Fruit fly (Drosophila melanogaster): ENCODE data around the gene AsnS.

AsnS gene

DNA sequence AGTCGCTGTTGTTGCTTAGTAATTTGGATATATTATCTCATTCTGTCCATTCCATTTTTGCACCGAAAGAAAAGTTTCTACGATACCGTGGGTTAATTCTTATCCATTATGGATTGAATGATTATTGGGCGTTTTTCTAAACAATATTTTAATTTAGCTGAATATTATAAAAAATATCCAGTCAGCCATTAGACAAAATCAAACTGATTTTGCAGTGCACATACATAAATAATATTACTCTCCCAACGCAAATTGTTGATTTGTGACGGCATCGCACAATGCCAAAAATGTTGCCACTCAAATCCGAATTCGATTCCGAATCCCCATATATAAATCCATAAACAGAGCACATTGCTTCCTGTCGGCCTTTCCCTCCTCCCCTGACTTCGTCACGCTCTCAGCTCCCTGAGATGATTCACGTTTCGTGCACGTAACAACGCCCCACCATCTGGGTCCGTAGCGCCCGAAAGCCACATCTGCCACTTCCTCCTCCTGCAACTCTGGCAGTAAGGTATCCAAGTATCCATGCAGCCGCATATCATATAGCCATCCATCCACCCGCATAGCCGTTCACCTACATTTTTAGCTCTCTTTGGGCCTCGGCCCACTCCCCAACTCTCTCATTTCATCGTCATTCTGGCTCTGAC is 4.1 kb downstream of the AsnS start (continued):
- no peak for TF ChIP-seq nom (GFP tag; optimal IDR thresholded peaks at IDR 0.05)
- TF ChIP-seq Ptx1 (GFP tag; IDR thresholded peaks at IDR 0.05), result peak; percentile 80
- no peak for TF ChIP-seq ERR (GFP tag; optimal IDR thresholded peaks at IDR 0.05)
- no peak for TF ChIP-seq unpg (GFP tag; optimal IDR thresholded peaks at IDR 0.05)
- no peak for TF ChIP-seq z (GFP tag; IDR thresholded peaks at IDR 0.05)
- no peak for TF ChIP-seq CG5953 (GFP tag; IDR thresholded peaks at IDR 0.05)
- TF ChIP-seq CG11560 (tag; IDR thresholded peaks at IDR 0.05), result peak; percentile 68; the same call in 2 of the 3 replicates
- no peak for TF ChIP-seq Ets65A (GFP tag)
- TF ChIP-seq repo (GFP tag; optimal IDR thresholded peaks at IDR 0.05), result no peak
- no peak for TF ChIP-seq CG4707 (GFP tag; optimal IDR thresholded peaks at IDR 0.05)
- peak; percentile 40 for TF ChIP-seq schlank (tag; optimal IDR thresholded peaks at IDR 0.05)
- TF ChIP-seq pfk (GFP tag; optimal IDR thresholded peaks at IDR 0.05), result no peak
- TF ChIP-seq CG6683 (GFP tag; optimal IDR thresholded peaks at IDR 0.05), result peak; percentile 36
- no peak for TF ChIP-seq CG14860 (GFP tag; IDR thresholded peaks at IDR 0.05; ENCODE audit: partially characterized antibody)
- no peak for TF ChIP-seq CG5245 (GFP tag; optimal IDR thresholded peaks at IDR 0.05)
- no peak for TF ChIP-seq dan (GFP tag; IDR thresholded peaks at IDR 0.05)
- TF ChIP-seq Gug (GFP tag; IDR thresholded peaks at IDR 0.05), result peak; percentile 68; the same call in 2 of the 4 replicates
- 0 out of 3 replicates have a peak, but pooled peaks have one; percentile 14 for TF ChIP-seq H15 (GFP tag; IDR thresholded peaks at IDR 0.05)
- peak; percentile 88 for TF ChIP-seq CG9932 (GFP tag; IDR thresholded peaks at IDR 0.05)
- no peak for TF ChIP-seq inv (GFP tag; IDR thresholded peaks at IDR 0.05; ENCODE audit: partially characterized antibody)
- peak; percentile 73 for TF ChIP-seq CG12659 (GFP tag; optimal IDR thresholded peaks at IDR 0.05)
- peak; percentile 31 for TF ChIP-seq CG16815 (GFP tag; optimal IDR thresholded peaks at IDR 0.05)
- TF ChIP-seq Meics (GFP tag; optimal IDR thresholded peaks at IDR 0.05), result peak; percentile 84
- TF ChIP-seq bigmax (GFP tag; optimal IDR thresholded peaks at IDR 0.05), result no peak
- TF ChIP-seq CG2202 (tag; optimal IDR thresholded peaks at IDR 0.05), result no peak
- no peak for TF ChIP-seq CG7987 (GFP tag; optimal IDR thresholded peaks at IDR 0.05)
- TF ChIP-seq CG16779 (GFP tag; IDR thresholded peaks at IDR 0.05), result 0 out of 2 replicates have a peak, but pooled peaks have one; percentile 20
- peak; percentile 4 for TF ChIP-seq Nf-YC (tag; optimal IDR thresholded peaks at IDR 0.05)
- TF ChIP-seq gro (GFP tag; optimal IDR thresholded peaks at IDR 0.05), result peak; percentile 30
- no peak for TF ChIP-seq vnd (GFP tag; IDR thresholded peaks at IDR 0.05; ENCODE audit: partially characterized antibody)
- no peak for TF ChIP-seq CG10543 (GFP tag; optimal IDR thresholded peaks at IDR 0.05)
- TF ChIP-seq hkb (optimal IDR thresholded peaks at IDR 0.05), result no peak
- peak; percentile 66 for TF ChIP-seq hkb (GFP tag; IDR thresholded peaks at IDR 0.05)
- TF ChIP-seq pb (GFP tag; optimal IDR thresholded peaks at IDR 0.05), result no peak
- TF ChIP-seq CG17385 (GFP tag; optimal IDR thresholded peaks at IDR 0.05), result no peak
- TF ChIP-seq salm (tag; optimal IDR thresholded peaks at IDR 0.05), result no peak
- TF ChIP-seq CG2678 (tag; optimal IDR thresholded peaks at IDR 0.05), result peak; percentile 81
- no peak for TF ChIP-seq CG13287 (GFP tag; IDR thresholded peaks at IDR 0.05; ENCODE audit: partially characterized antibody)
- TF ChIP-seq Dip2 (GFP tag; IDR thresholded peaks at IDR 0.05), result no peak
- TF ChIP-seq bab2 (GFP tag; optimal IDR thresholded peaks at IDR 0.05), result peak; percentile 49
- TF ChIP-seq CG4328 (GFP tag; optimal IDR thresholded peaks at IDR 0.05), result no peak
- peak; percentile 1 for TF ChIP-seq CG33213 (GFP tag; optimal IDR thresholded peaks at IDR 0.05)
- peak; percentile 49; the same call in 1 of the 2 replicates for TF ChIP-seq ttk (GFP tag; IDR thresholded peaks at IDR 0.05)
- peak; percentile 56 for TF ChIP-seq Hr3 (GFP tag; optimal IDR thresholded peaks at IDR 0.05)
- TF ChIP-seq D19A (tag; optimal IDR thresholded peaks at IDR 0.05), result peak; percentile 12
- TF ChIP-seq Aef1 (GFP tag; IDR thresholded peaks at IDR 0.05), result peak; percentile 78
- no peak for TF ChIP-seq CG30020 (tag; optimal IDR thresholded peaks at IDR 0.05)
- TF ChIP-seq CG12155 (GFP tag; optimal IDR thresholded peaks at IDR 0.05), result peak; percentile 73
- peak; percentile 16; the same call in 1 of the 2 replicates for TF ChIP-seq bowl (GFP tag; IDR thresholded peaks at IDR 0.05)
- no peak for TF ChIP-seq btn (GFP tag; optimal IDR thresholded peaks at IDR 0.05)
